Worm (Caenorhabditis elegans) whole organism, L4 larva: Measurements from ENCODE around the gene fil-2.

Source experiments
- D1046.2 ChIP-seq: fragments of 200-800 bp; sonication (Bioruptor generic); IDR thresholded peaks from 2 replicates; pipeline ENCODE4 v1.3.6; 2022; ENCODE audit warnings: missing genetic modification characterization, missing compliant biosample characterization
- F26F4.8 ChIP-seq: fragments of 200-800 bp; sonication (Bioruptor generic); conservative IDR thresholded peaks from 2 replicates; pipeline ENCODE4 v1.3.6; 2022; ENCODE audit warnings: missing genetic modification characterization, missing compliant biosample characterization
- F49E8.2 ChIP-seq: sonication (generic microtip); optimal IDR thresholded peaks from 2 replicates; lab custom pipeline; 2016; ENCODE audit warnings: missing compliant biosample characterization, mild to moderate bottlenecking, missing genetic modification characterization, borderline replicate concordance
- R02D3.7 ChIP-seq: fragments of 150-350 bp; sonication (generic microtip); optimal IDR thresholded peaks from 3 replicates; lab custom pipeline; 2014; ENCODE audit warnings: missing biosample characterization, missing genetic modification characterization
- T20F7.1 ChIP-seq: fragments of 200-800 bp; sonication (Bioruptor generic); optimal IDR thresholded peaks from 2 replicates; lab custom pipeline; 2018; ENCODE audit warnings: mild to moderate bottlenecking, missing genetic modification characterization, missing compliant biosample characterization
- T26A8.4 ChIP-seq: fragments of 200-800 bp; sonication (Bioruptor generic); IDR thresholded peaks from 2 replicates; pipeline ENCODE4 v1.3.6; 2022; ENCODE audit warnings: missing genetic modification characterization, missing compliant biosample characterization
- Y105C5A.15 ChIP-seq: fragments of 200-800 bp; sonication (Bioruptor generic); IDR thresholded peaks from 2 replicates; pipeline ENCODE4 v1.3.6; 2022; ENCODE audit warnings: missing genetic modification characterization, missing compliant biosample characterization
- ZK337.2 ChIP-seq: fragments of 200-800 bp; sonication (Bioruptor generic); IDR thresholded peaks from 2 replicates; pipeline ENCODE4 v1.3.6; 2022; ENCODE audit warnings: missing genetic modification reagents, missing genetic modification characterization, missing compliant biosample characterization
- aha-1 ChIP-seq: fragments of 150-350 bp; peaks from one replicate; lab custom pipeline; 2014; ENCODE audit warnings: missing biosample characterization, missing genetic modification characterization
- aly-2 ChIP-seq: sonication (generic microtip); optimal IDR thresholded peaks from 2 replicates; lab custom pipeline; 2018; ENCODE audit warnings: missing biosample characterization, missing genetic modification characterization
- ama-1 ChIP-seq: fragments of 150-350 bp; optimal IDR thresholded peaks from 2 replicates; lab custom pipeline; 2014; ENCODE audit warnings: inconsistent platforms, mixed read lengths
- ceh-20 ChIP-seq: fragments of 200-800 bp; sonication (Bioruptor generic); IDR thresholded peaks from 2 replicates; pipeline ENCODE4 v1.3.6; 2022; ENCODE audit warnings: missing genetic modification reagents, missing genetic modification characterization, missing compliant biosample characterization
- ceh-28 ChIP-seq: fragments of 150-350 bp; optimal IDR thresholded peaks from 2 replicates; lab custom pipeline; 2014; ENCODE audit warnings: missing biosample characterization, missing genetic modification reagents, missing genetic modification characterization
- ceh-44 ChIP-seq: fragments of 200-800 bp; sonication (Bioruptor generic); IDR thresholded peaks from 2 replicates; pipeline ENCODE4 v1.3.6; 2022; ENCODE audit warnings: missing genetic modification reagents, missing genetic modification characterization, missing compliant biosample characterization
- ceh-82 ChIP-seq: sonication (generic microtip); optimal IDR thresholded peaks from 2 replicates; lab custom pipeline; 2017; ENCODE audit warnings: missing biosample characterization, missing genetic modification characterization
- ces-1 ChIP-seq: fragments of 150-350 bp; sonication (generic microtip); optimal IDR thresholded peaks from 4 replicates; lab custom pipeline; 2014; ENCODE audit warnings: missing biosample characterization, missing genetic modification reagents, missing genetic modification characterization
- daf-16 ChIP-seq, 3 experiments: sonication (generic microtip); optimal IDR thresholded peaks; 2 replicates each; lab custom pipeline; 2016 to 2017; ENCODE audit warnings: missing genetic modification characterization in 3 of 3, missing genetic modification reagents in 3 of 3, mild to moderate bottlenecking in 2 of 3, missing compliant biosample characterization in 2 of 3, missing biosample characterization in 1 of 3, moderate library complexity in 1 of 3
- daf-19 ChIP-seq: fragments of 200-800 bp; sonication (Bioruptor generic); conservative IDR thresholded peaks from 2 replicates; pipeline ENCODE4 v1.3.6; 2022; ENCODE audit warnings: missing genetic modification characterization, missing compliant biosample characterization
- daf-8 ChIP-seq: fragments of 200-800 bp; sonication (Bioruptor generic); IDR thresholded peaks from 2 replicates; pipeline ENCODE4 v1.3.6; 2022; ENCODE audit warnings: missing genetic modification characterization, missing compliant biosample characterization
- dmd-6 ChIP-seq: fragments of 200-800 bp; sonication (Bioruptor generic); IDR thresholded peaks from 2 replicates; pipeline ENCODE4 v1.3.6; 2022; ENCODE audit warnings: missing genetic modification reagents, missing genetic modification characterization, missing compliant biosample characterization
- dmd-9 ChIP-seq: fragments of 200-800 bp; sonication (Bioruptor generic); IDR thresholded peaks from 2 replicates; pipeline ENCODE4 v1.3.6; 2022; ENCODE audit warnings: missing genetic modification reagents, missing genetic modification characterization, missing compliant biosample characterization
- dpl-1 ChIP-seq: fragments of 150-350 bp; optimal IDR thresholded peaks from 2 replicates; lab custom pipeline; 2014; ENCODE audit warnings: missing biosample characterization, missing genetic modification reagents, missing genetic modification characterization
- duxl-1 ChIP-seq: sonication (generic microtip); optimal IDR thresholded peaks from 2 replicates; lab custom pipeline; 2016; ENCODE audit warnings: mild to moderate bottlenecking, missing genetic modification characterization, moderate library complexity, missing compliant biosample characterization; ENCODE audit not compliant: poor library complexity
- dve-1 ChIP-seq: sonication (generic microtip); optimal IDR thresholded peaks from 2 replicates; lab custom pipeline; 2017; ENCODE audit warnings: antibody characterized with exemption, mild to moderate bottlenecking, missing genetic modification characterization, missing compliant biosample characterization; ENCODE audit not compliant: insufficient read depth
- egl-27 ChIP-seq: sonication (generic microtip); optimal IDR thresholded peaks from 3 replicates; lab custom pipeline; 2017; ENCODE audit warnings: missing biosample characterization, missing genetic modification reagents, missing genetic modification characterization
- gei-8 ChIP-seq: fragments of 200-800 bp; sonication (Bioruptor generic); optimal IDR thresholded peaks from 2 replicates; lab custom pipeline; 2018; ENCODE audit warnings: mild to moderate bottlenecking, missing genetic modification characterization, missing compliant biosample characterization
- hlh-11 ChIP-seq: fragments of 200-800 bp; sonication (Bioruptor generic); optimal IDR thresholded peaks from 2 replicates; lab custom pipeline; 2018; ENCODE audit warnings: mild to moderate bottlenecking, missing genetic modification characterization, missing compliant biosample characterization
- hmg-1.1 ChIP-seq: fragments of 200-800 bp; sonication (Bioruptor generic); IDR thresholded peaks from 2 replicates; pipeline ENCODE4 v1.3.6; 2022; ENCODE audit warnings: missing genetic modification reagents, missing genetic modification characterization, missing compliant biosample characterization
- jun-1 ChIP-seq: fragments of 150-350 bp; optimal IDR thresholded peaks from 2 replicates; lab custom pipeline; 2014; ENCODE audit warnings: missing biosample characterization, missing genetic modification reagents, missing genetic modification characterization
- lim-7 ChIP-seq: fragments of 200-800 bp; sonication (Bioruptor generic); IDR thresholded peaks from 2 replicates; pipeline ENCODE4 v1.3.6; 2022; ENCODE audit warnings: missing genetic modification characterization, missing compliant biosample characterization
- lin-29 ChIP-seq: fragments of 200-800 bp; sonication (Bioruptor generic); IDR thresholded peaks from 2 replicates; pipeline ENCODE4 v1.3.6; 2022; ENCODE audit warnings: missing genetic modification reagents, missing genetic modification characterization, missing compliant biosample characterization
- lin-39 ChIP-seq: fragments of 150-350 bp; optimal IDR thresholded peaks from 2 replicates; lab custom pipeline; 2014; ENCODE audit warnings: missing biosample characterization, missing genetic modification reagents, missing genetic modification characterization
- lsy-2 ChIP-seq, 2 experiments: fragments of 150-350 bp in 1 of 2; sonication (generic microtip) in 1 of 2; optimal IDR thresholded peaks; 2 replicates each; lab custom pipeline; 2014 to 2017; ENCODE audit warnings: missing biosample characterization in 2 of 2, missing genetic modification characterization in 2 of 2
- mdt-29 ChIP-seq: fragments of 200-800 bp; sonication (Bioruptor generic); IDR thresholded peaks from 2 replicates; pipeline ENCODE4 v1.3.6; 2022; ENCODE audit warnings: missing genetic modification reagents, missing genetic modification characterization, missing compliant biosample characterization
- mxl-3 ChIP-seq: fragments of 200-800 bp; sonication (Bioruptor generic); optimal IDR thresholded peaks from 2 replicates; lab custom pipeline; 2018; ENCODE audit warnings: mild to moderate bottlenecking, missing genetic modification characterization, missing compliant biosample characterization
- nhr-10 ChIP-seq: fragments of 150-350 bp; optimal IDR thresholded peaks from 2 replicates; lab custom pipeline; 2014; ENCODE audit warnings: missing biosample characterization, missing genetic modification characterization
- nhr-11 ChIP-seq: fragments of 150-350 bp; optimal IDR thresholded peaks from 2 replicates; lab custom pipeline; 2014; ENCODE audit warnings: missing biosample characterization, missing genetic modification characterization
- nhr-41 ChIP-seq: fragments of 200-800 bp; sonication (Bioruptor generic); IDR thresholded peaks from 2 replicates; pipeline ENCODE4 v1.3.6; 2022; ENCODE audit warnings: missing genetic modification reagents, missing genetic modification characterization, missing compliant biosample characterization
- nhr-42 ChIP-seq: fragments of 200-800 bp; sonication (Bioruptor generic); IDR thresholded peaks from 2 replicates; pipeline ENCODE4 v1.3.6; 2022; ENCODE audit warnings: missing genetic modification characterization, missing compliant biosample characterization
- nhr-48 ChIP-seq: sonication (generic microtip); optimal IDR thresholded peaks from 2 replicates; lab custom pipeline; 2016; ENCODE audit warnings: mild to moderate bottlenecking, missing genetic modification characterization, missing compliant biosample characterization
- nhr-6 ChIP-seq: fragments of 150-350 bp; optimal IDR thresholded peaks from 2 replicates; lab custom pipeline; 2014; ENCODE audit warnings: missing biosample characterization, missing genetic modification characterization
- php-3 ChIP-seq: fragments of 200-800 bp; sonication (Bioruptor generic); IDR thresholded peaks from 2 replicates; pipeline ENCODE4 v1.3.6; 2022; ENCODE audit warnings: missing genetic modification reagents, missing genetic modification characterization, missing compliant biosample characterization
- rbr-2 ChIP-seq: sonication (generic microtip); optimal IDR thresholded peaks from 2 replicates; lab custom pipeline; 2016; ENCODE audit warnings: missing genotype, missing genetic modification characterization, missing compliant biosample characterization
- saeg-2 ChIP-seq: fragments of 200-800 bp; sonication (Bioruptor generic); IDR thresholded peaks from 2 replicates; pipeline ENCODE4 v1.3.6; 2022; ENCODE audit warnings: missing genetic modification reagents, missing genetic modification characterization, missing compliant biosample characterization
- set-16 ChIP-seq: fragments of 200-800 bp; sonication (Bioruptor generic); IDR thresholded peaks from 2 replicates; pipeline ENCODE4 v1.3.6; 2022; ENCODE audit warnings: missing genetic modification reagents, missing genetic modification characterization, missing compliant biosample characterization
- skn-1 ChIP-seq: fragments of 150-350 bp; optimal IDR thresholded peaks from 2 replicates; lab custom pipeline; 2014; ENCODE audit warnings: missing biosample characterization, missing genetic modification characterization
- unc-130 ChIP-seq: sonication (generic microtip); optimal IDR thresholded peaks from 2 replicates; lab custom pipeline; 2016; ENCODE audit warnings: missing genetic modification reagents, missing genetic modification characterization, missing compliant biosample characterization
- zfp-3 ChIP-seq: fragments of 200-800 bp; sonication (Bioruptor generic); conservative IDR thresholded peaks from 2 replicates; pipeline ENCODE4 v1.3.6; 2022; ENCODE audit warnings: missing genetic modification reagents, missing genetic modification characterization, missing compliant biosample characterization
- ztf-11 ChIP-seq: fragments of 150-350 bp; optimal IDR thresholded peaks from 2 replicates; lab custom pipeline; 2014; ENCODE audit warnings: missing biosample characterization, missing genetic modification characterization

Gene fil-2

ce11 chrV:6239855-6240254 is 39.0 kb upstream of the fil-2 start (continued):
- TF ChIP-seq F26F4.8 = no peak
- no peak for TF ChIP-seq jun-1 (tag; lab: Kevin White, UChicago)
- TF ChIP-seq aha-1 = peak; percentile 99
- TF ChIP-seq nhr-10 (tag; lab: Kevin White, UChicago) = peak; percentile 54
- no peak for TF ChIP-seq Y105C5A.15 (GFP tag; lab: Robert Waterston, UW)
- TF ChIP-seq saeg-2 (GFP tag; lab: Robert Waterston, UW) = no peak
- 0 out of 2 replicates have a peak, but pooled peaks have one; percentile 40 for TF ChIP-seq hmg-1.1 (GFP tag; lab: Robert Waterston, UW)
- TF ChIP-seq ZK337.2 (GFP tag; lab: Robert Waterston, UW) = no peak
- no peak for TF ChIP-seq daf-16 (GFP tag; optimal IDR thresholded peaks at IDR 0.05; lab: Kevin White, UChicago)
- peak; percentile 3 for TF ChIP-seq daf-16 (tag; optimal IDR thresholded peaks at IDR 0.05; lab: Kevin White, UChicago)
- peak in 1 of 2 experiments; percentile 59 for TF ChIP-seq lsy-2 (tag; optimal IDR thresholded peaks at IDR 0.05; lab: Kevin White, UChicago)
- 0 out of 2 replicates have a peak, but pooled peaks have one; percentile 14 for TF ChIP-seq ceh-20 (GFP tag; lab: Robert Waterston, UW)
- no peak for TF ChIP-seq F49E8.2 (tag; lab: Kevin White, UChicago)
- TF ChIP-seq dmd-9 (GFP tag; lab: Robert Waterston, UW) = no peak
- TF ChIP-seq dpl-1 (GFP tag; lab: Kevin White, UChicago) = no peak
- TF ChIP-seq gei-8 = peak; percentile 4
- no peak for TF ChIP-seq lin-39
- peak; percentile 98 for TF ChIP-seq nhr-48 (tag; lab: Kevin White, UChicago)
- TF ChIP-seq T20F7.1 = no peak
- TF ChIP-seq zfp-3 (GFP tag; lab: Robert Waterston, UW) = no peak
- TF ChIP-seq dmd-6 = peak; percentile 95
- no peak for TF ChIP-seq skn-1 (tag; lab: Kevin White, UChicago)
- TF ChIP-seq mxl-3 (GFP tag; lab: Kevin White, UChicago) = peak; percentile 37
- peak; percentile 83 for TF ChIP-seq hlh-11 (tag; lab: Kevin White, UChicago)
- TF ChIP-seq dve-1 (tag; lab: Kevin White, UChicago) = peak; percentile 63
- no peak for TF ChIP-seq set-16 (GFP tag; lab: Robert Waterston, UW)
- no peak for TF ChIP-seq nhr-6 (tag; lab: Kevin White, UChicago)
- TF ChIP-seq R02D3.7 (tag; lab: Kevin White, UChicago) = no peak
- TF ChIP-seq ceh-82 (tag; lab: Kevin White, UChicago) = no peak
- no peak for TF ChIP-seq lin-29 (GFP tag; lab: Robert Waterston, UW)

ce11 chrV:6240735-6241134 is 38.1 kb upstream of the fil-2 start:
- TF ChIP-seq F49E8.2 (tag; lab: Kevin White, UChicago) (no peak), ztf-11 (tag; lab: Kevin White, UChicago) (no peak), aly-2 (tag; lab: Kevin White, UChicago) (no peak), dpl-1 (GFP tag; lab: Kevin White, UChicago) (no peak), duxl-1 (tag; lab: Kevin White, UChicago) (no peak), mxl-3 (GFP tag; lab: Kevin White, UChicago) (peak; percentile 75), ceh-28 (tag; lab: Kevin White, UChicago) (no peak), gei-8 (peak; percentile 22), rbr-2 (tag; lab: Kevin White, UChicago) (no peak), Y105C5A.15 (GFP tag; lab: Robert Waterston, UW) (no peak), egl-27 (tag; lab: Kevin White, UChicago) (no peak), nhr-11 (tag; lab: Kevin White, UChicago) (no peak), nhr-42 (GFP tag; lab: Robert Waterston, UW) (no peak), dve-1 (tag; lab: Kevin White, UChicago) (peak; percentile 76), ama-1 (lab: Kevin White, UChicago) (no peak), lin-29 (GFP tag; lab: Robert Waterston, UW) (peak; percentile 52; the same call in 1 of the 2 replicates), daf-19 (GFP tag; lab: Robert Waterston, UW) (no peak), php-3 (GFP tag; lab: Robert Waterston, UW) (no peak), ceh-44 (no peak), ces-1 (GFP tag; lab: Kevin White, UChicago) (no peak), nhr-41 (GFP tag; lab: Robert Waterston, UW) (no peak), lim-7 (GFP tag; lab: Robert Waterston, UW) (no peak), D1046.2 (GFP tag; lab: Robert Waterston, UW) (no peak), daf-16 (GFP tag; optimal IDR thresholded peaks at IDR 0.05; lab: Kevin White, UChicago) (no peak), daf-16 (tag; optimal IDR thresholded peaks at IDR 0.05; lab: Kevin White, UChicago) (peak; percentile 88), daf-8 (GFP tag; lab: Robert Waterston, UW) (no peak), unc-130 (GFP tag; lab: Kevin White, UChicago) (no peak), T26A8.4 (GFP tag; lab: Robert Waterston, UW) (peak; percentile 37; the same call in 1 of the 2 replicates), mdt-29 (GFP tag; lab: Robert Waterston, UW) (no peak)
